Worm (Caenorhabditis elegans): ENCODE data around the gene F14B8.4.

The F14B8.4 gene

DNA sequence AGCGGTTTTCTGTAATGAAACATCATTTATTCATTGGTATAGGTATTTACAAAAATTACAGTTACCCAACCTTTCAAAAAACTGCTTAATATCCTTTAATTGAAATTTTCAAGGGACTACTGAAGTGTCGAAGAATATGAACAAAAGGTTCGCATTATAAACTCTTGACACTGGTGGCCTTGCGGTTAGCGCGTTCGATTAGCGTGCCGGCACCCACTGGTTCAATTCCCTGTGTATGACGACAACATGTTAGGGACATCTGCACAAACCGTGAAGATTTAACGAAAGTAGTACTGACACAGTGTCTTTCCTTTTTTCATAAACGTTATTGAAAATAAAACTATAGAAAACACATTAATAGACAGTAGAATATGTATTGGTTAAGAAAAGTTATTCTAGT, 32.0 kb downstream of the F14B8.4 start:
- TF ChIP-seq Y22D7AL.16 (tag; optimal IDR thresholded peaks at IDR 0.05) (no peak), sdc-2 (tag; optimal IDR thresholded peaks at IDR 0.05) (no peak), hlh-30 (tag; optimal IDR thresholded peaks at IDR 0.05; ENCODE audit: insufficient read depth) (no peak), nfya-1 (tag; optimal IDR thresholded peaks at IDR 0.05) (no peak), ceh-45 (GFP tag; IDR thresholded peaks at IDR 0.05) (0 out of 2 replicates have a peak, but pooled peaks have one; percentile 15), mec-3 (tag; optimal IDR thresholded peaks at IDR 0.05; ENCODE audit: borderline replicate concordance) (no peak), nhr-11 (tag; optimal IDR thresholded peaks at IDR 0.05) (no peak), lin-11 (tag; optimal IDR thresholded peaks at IDR 0.05) (no peak), dmd-4 (tag; optimal IDR thresholded peaks at IDR 0.05; ENCODE audit: borderline replicate concordance) (no peak), unc-3 (GFP tag; conservative IDR thresholded peaks at IDR 0.05) (no peak), unc-3 (tag; optimal IDR thresholded peaks at IDR 0.05) (no peak), fax-1 (tag; optimal IDR thresholded peaks at IDR 0.05) (no peak), ceh-14 (tag; optimal IDR thresholded peaks at IDR 0.05) (no peak), hlh-15 (tag; optimal IDR thresholded peaks at IDR 0.05) (no peak), dve-1 (tag; optimal IDR thresholded peaks at IDR 0.05) (no peak), ets-4 (tag; optimal IDR thresholded peaks at IDR 0.05) (no peak), pat-9 (tag; optimal IDR thresholded peaks at IDR 0.05) (peak; percentile 1), ceh-19 (GFP tag; optimal IDR thresholded peaks at IDR 0.05) (no peak), hlh-8 (tag; optimal IDR thresholded peaks at IDR 0.05) (no peak), pag-3 (tag; optimal IDR thresholded peaks at IDR 0.05; ENCODE audit: borderline replicate concordance) (no peak), fkh-6 (tag; optimal IDR thresholded peaks at IDR 0.05) (no peak), ceh-31 (tag; optimal IDR thresholded peaks at IDR 0.05) (no peak), tbx-2 (tag; optimal IDR thresholded peaks at IDR 0.05) (peak; percentile 17), ceh-6 (GFP tag; optimal IDR thresholded peaks at IDR 0.05) (peak; percentile 57), hlh-6 (tag; optimal IDR thresholded peaks at IDR 0.05) (peak; percentile 31), lim-6 (tag; optimal IDR thresholded peaks at IDR 0.05) (no peak), nhr-232 (tag; optimal IDR thresholded peaks at IDR 0.05) (no peak), elt-2 (tag; optimal IDR thresholded peaks at IDR 0.05) (peak; percentile 8), elt-4 (tag; optimal IDR thresholded peaks at IDR 0.05) (no peak), ceh-24 (tag; optimal IDR thresholded peaks at IDR 0.05) (no peak), unc-55 (GFP tag; optimal IDR thresholded peaks at IDR 0.05) (no peak), odd-2 (tag; optimal IDR thresholded peaks at IDR 0.05) (no peak), eyg-1 (tag; optimal IDR thresholded peaks at IDR 0.05) (no peak), tbx-7 (tag; optimal IDR thresholded peaks at IDR 0.05) (no peak), che-1 (tag; optimal IDR thresholded peaks at IDR 0.05) (peak; percentile 32), ceh-34 (tag; optimal IDR thresholded peaks at IDR 0.05) (no peak), unc-42 (tag; optimal IDR thresholded peaks at IDR 0.05) (no peak), pqm-1 (tag; optimal IDR thresholded peaks at IDR 0.05) (no peak), gmeb-2 (tag; optimal IDR thresholded peaks at IDR 0.05) (peak; percentile 47), ceh-48 (tag; optimal IDR thresholded peaks at IDR 0.05) (no peak), C38D4.7 (GFP tag; optimal IDR thresholded peaks at IDR 0.05) (peak; percentile 42), pha-4 (tag; optimal IDR thresholded peaks at IDR 0.05) (no peak), hlh-13 (GFP tag; optimal IDR thresholded peaks at IDR 0.05) (no peak), sox-2 (GFP tag; IDR thresholded peaks at IDR 0.05) (peak; percentile 31; the same call in 1 of the 2 replicates), rnt-1 (tag; optimal IDR thresholded peaks at IDR 0.05) (peak; percentile 39), ceh-9 (tag; optimal IDR thresholded peaks at IDR 0.05) (no peak), ttx-3 (tag; optimal IDR thresholded peaks at IDR 0.05) (no peak), syd-9 (tag; optimal IDR thresholded peaks at IDR 0.05) (no peak), fkh-10 (GFP tag; optimal IDR thresholded peaks at IDR 0.05) (no peak), K02D7.2 (tag; optimal IDR thresholded peaks at IDR 0.05) (no peak), C08G9.2 (tag; optimal IDR thresholded peaks at IDR 0.05) (no peak), madf-2 (tag; optimal IDR thresholded peaks at IDR 0.05) (no peak), pros-1 (tag; optimal IDR thresholded peaks at IDR 0.05) (no peak), ama-1 (optimal IDR thresholded peaks at IDR 0.05) (no peak)
